Worm (Caenorhabditis elegans) whole organism, L4 larva: Measurements from ENCODE around the gene C16C8.5.

Experiments used
- D1046.2 ChIP-seq: fragments of 200-800 bp; sonication (Bioruptor generic); IDR thresholded peaks from 2 replicates; pipeline ENCODE4 v1.3.6; 2022; ENCODE audit warnings: missing genetic modification characterization, missing compliant biosample characterization
- F10B5.3 ChIP-seq: sonication (generic microtip); optimal IDR thresholded peaks from 2 replicates; lab custom pipeline; 2016; ENCODE audit warnings: mild to moderate bottlenecking, missing genetic modification characterization, missing compliant biosample characterization
- F26F4.8 ChIP-seq: fragments of 200-800 bp; sonication (Bioruptor generic); conservative IDR thresholded peaks from 2 replicates; pipeline ENCODE4 v1.3.6; 2022; ENCODE audit warnings: missing genetic modification characterization, missing compliant biosample characterization
- F37D6.2 ChIP-seq: sonication (generic microtip); optimal IDR thresholded peaks from 2 replicates; lab custom pipeline; 2016; ENCODE audit warnings: mild to moderate bottlenecking, missing genetic modification characterization, missing compliant biosample characterization
- F44E2.7 ChIP-seq: fragments of 200-800 bp; sonication (Bioruptor generic); IDR thresholded peaks from 2 replicates; pipeline ENCODE4 v2.1.2; 2022; ENCODE audit warnings: missing genetic modification characterization, missing compliant biosample characterization
- T20F7.1 ChIP-seq: fragments of 200-800 bp; sonication (Bioruptor generic); optimal IDR thresholded peaks from 2 replicates; lab custom pipeline; 2018; ENCODE audit warnings: mild to moderate bottlenecking, missing genetic modification characterization, missing compliant biosample characterization
- T26A8.4 ChIP-seq: fragments of 200-800 bp; sonication (Bioruptor generic); IDR thresholded peaks from 2 replicates; pipeline ENCODE4 v1.3.6; 2022; ENCODE audit warnings: missing genetic modification characterization, missing compliant biosample characterization
- Y48G9A.11 ChIP-seq: fragments of 200-800 bp; sonication (Bioruptor generic); IDR thresholded peaks from 2 replicates; pipeline ENCODE4 v1.3.6; 2022; ENCODE audit warnings: missing genetic modification reagents, missing genetic modification characterization, missing compliant biosample characterization
- ZK337.2 ChIP-seq: fragments of 200-800 bp; sonication (Bioruptor generic); IDR thresholded peaks from 2 replicates; pipeline ENCODE4 v1.3.6; 2022; ENCODE audit warnings: missing genetic modification reagents, missing genetic modification characterization, missing compliant biosample characterization
- ZK546.5 ChIP-seq, 2 experiments: sonication (generic microtip); optimal IDR thresholded peaks; 2 replicates each; lab custom pipeline; 2017; ENCODE audit warnings: missing biosample characterization in 2 of 2, missing genetic modification characterization in 2 of 2
- aha-1 ChIP-seq: fragments of 150-350 bp; peaks from one replicate; lab custom pipeline; 2014; ENCODE audit warnings: missing biosample characterization, missing genetic modification characterization
- attf-4 ChIP-seq: sonication (generic microtip); optimal IDR thresholded peaks from 3 replicates; lab custom pipeline; 2017; ENCODE audit warnings: missing biosample characterization, missing genetic modification characterization
- ceh-20 ChIP-seq: fragments of 200-800 bp; sonication (Bioruptor generic); IDR thresholded peaks from 2 replicates; pipeline ENCODE4 v1.3.6; 2022; ENCODE audit warnings: missing genetic modification reagents, missing genetic modification characterization, missing compliant biosample characterization
- ceh-28 ChIP-seq: fragments of 150-350 bp; optimal IDR thresholded peaks from 2 replicates; lab custom pipeline; 2014; ENCODE audit warnings: missing biosample characterization, missing genetic modification reagents, missing genetic modification characterization
- ceh-32 ChIP-seq: sonication (generic microtip); optimal IDR thresholded peaks from 2 replicates; lab custom pipeline; 2016; ENCODE audit warnings: mild to moderate bottlenecking, missing genetic modification characterization, missing compliant biosample characterization; ENCODE audit not compliant: poor library complexity
- ceh-44 ChIP-seq: fragments of 200-800 bp; sonication (Bioruptor generic); IDR thresholded peaks from 2 replicates; pipeline ENCODE4 v1.3.6; 2022; ENCODE audit warnings: missing genetic modification reagents, missing genetic modification characterization, missing compliant biosample characterization
- ces-1 ChIP-seq: fragments of 150-350 bp; sonication (generic microtip); optimal IDR thresholded peaks from 4 replicates; lab custom pipeline; 2014; ENCODE audit warnings: missing biosample characterization, missing genetic modification reagents, missing genetic modification characterization
- cey-2 ChIP-seq: sonication (generic microtip); optimal IDR thresholded peaks from 3 replicates; lab custom pipeline; 2017; ENCODE audit warnings: missing genetic modification characterization, mild to moderate bottlenecking, missing compliant biosample characterization, antibody characterized with exemption, borderline replicate concordance; ENCODE audit not compliant: insufficient read depth
- daf-16 ChIP-seq, 3 experiments: sonication (generic microtip); optimal IDR thresholded peaks; 2 replicates each; lab custom pipeline; 2016 to 2017; ENCODE audit warnings: missing genetic modification characterization in 3 of 3, missing genetic modification reagents in 3 of 3, mild to moderate bottlenecking in 2 of 3, missing compliant biosample characterization in 2 of 3, missing biosample characterization in 1 of 3, moderate library complexity in 1 of 3
- daf-8 ChIP-seq: fragments of 200-800 bp; sonication (Bioruptor generic); IDR thresholded peaks from 2 replicates; pipeline ENCODE4 v1.3.6; 2022; ENCODE audit warnings: missing genetic modification characterization, missing compliant biosample characterization
- dmd-6 ChIP-seq: fragments of 200-800 bp; sonication (Bioruptor generic); IDR thresholded peaks from 2 replicates; pipeline ENCODE4 v1.3.6; 2022; ENCODE audit warnings: missing genetic modification reagents, missing genetic modification characterization, missing compliant biosample characterization
- dmd-8 ChIP-seq: fragments of 200-800 bp; sonication (Bioruptor generic); IDR thresholded peaks from 2 replicates; pipeline ENCODE4 v1.3.6; 2022; ENCODE audit warnings: missing genetic modification characterization, missing compliant biosample characterization
- egl-43 ChIP-seq: fragments of 200-800 bp; sonication (Bioruptor generic); IDR thresholded peaks from 2 replicates; pipeline ENCODE4 v1.3.6; 2022; ENCODE audit warnings: missing genetic modification reagents, missing genetic modification characterization, missing compliant biosample characterization
- gei-8 ChIP-seq: fragments of 200-800 bp; sonication (Bioruptor generic); optimal IDR thresholded peaks from 2 replicates; lab custom pipeline; 2018; ENCODE audit warnings: mild to moderate bottlenecking, missing genetic modification characterization, missing compliant biosample characterization
- hif-1 ChIP-seq, 2 experiments: sonication (generic microtip); optimal IDR thresholded peaks; 2 replicates each; lab custom pipeline; 2016 to 2017; ENCODE audit warnings: missing compliant biosample characterization in 2 of 2, missing genetic modification characterization in 2 of 2, missing genetic modification reagents in 2 of 2, missing genotype in 2 of 2, mild to moderate bottlenecking in 1 of 2
- hlh-11 ChIP-seq: fragments of 200-800 bp; sonication (Bioruptor generic); optimal IDR thresholded peaks from 2 replicates; lab custom pipeline; 2018; ENCODE audit warnings: mild to moderate bottlenecking, missing genetic modification characterization, missing compliant biosample characterization
- hlh-30 ChIP-seq: sonication (generic microtip); optimal IDR thresholded peaks from 2 replicates; lab custom pipeline; 2017; ENCODE audit warnings: antibody characterized with exemption, mild to moderate bottlenecking, missing genetic modification characterization, missing compliant biosample characterization; ENCODE audit not compliant: insufficient read depth
- hmg-1.1 ChIP-seq: fragments of 200-800 bp; sonication (Bioruptor generic); IDR thresholded peaks from 2 replicates; pipeline ENCODE4 v1.3.6; 2022; ENCODE audit warnings: missing genetic modification reagents, missing genetic modification characterization, missing compliant biosample characterization
- lim-7 ChIP-seq: fragments of 200-800 bp; sonication (Bioruptor generic); IDR thresholded peaks from 2 replicates; pipeline ENCODE4 v1.3.6; 2022; ENCODE audit warnings: missing genetic modification characterization, missing compliant biosample characterization
- lin-13 ChIP-seq: fragments of 150-350 bp; optimal IDR thresholded peaks from 2 replicates; lab custom pipeline; 2014; ENCODE audit warnings: missing biosample characterization, missing genetic modification reagents, missing genetic modification characterization
- lin-39 ChIP-seq: fragments of 150-350 bp; optimal IDR thresholded peaks from 2 replicates; lab custom pipeline; 2014; ENCODE audit warnings: missing biosample characterization, missing genetic modification reagents, missing genetic modification characterization
- madf-9 ChIP-seq: fragments of 200-800 bp; sonication (Bioruptor generic); conservative IDR thresholded peaks from 2 replicates; pipeline ENCODE4 v1.3.6; 2022; ENCODE audit warnings: missing genetic modification reagents, missing genetic modification characterization, missing compliant biosample characterization
- mxl-2 ChIP-seq: fragments of 200-800 bp; sonication (Bioruptor generic); conservative IDR thresholded peaks from 2 replicates; pipeline ENCODE4 v1.3.6; 2022; ENCODE audit warnings: missing genetic modification reagents, missing genetic modification characterization, missing compliant biosample characterization
- mxl-3 ChIP-seq: fragments of 200-800 bp; sonication (Bioruptor generic); optimal IDR thresholded peaks from 2 replicates; lab custom pipeline; 2018; ENCODE audit warnings: mild to moderate bottlenecking, missing genetic modification characterization, missing compliant biosample characterization
- nhr-10 ChIP-seq: fragments of 150-350 bp; optimal IDR thresholded peaks from 2 replicates; lab custom pipeline; 2014; ENCODE audit warnings: missing biosample characterization, missing genetic modification characterization
- nhr-111 ChIP-seq: fragments of 200-800 bp; sonication (Bioruptor generic); optimal IDR thresholded peaks from 2 replicates; lab custom pipeline; 2018; ENCODE audit warnings: mild to moderate bottlenecking, missing genetic modification characterization, missing compliant biosample characterization
- nhr-237 ChIP-seq: sonication (generic microtip); optimal IDR thresholded peaks from 2 replicates; lab custom pipeline; 2017; ENCODE audit warnings: missing biosample characterization, missing genetic modification characterization
- nhr-28 ChIP-seq: fragments of 150-350 bp; optimal IDR thresholded peaks from 2 replicates; lab custom pipeline; 2014; ENCODE audit warnings: missing biosample characterization, missing genetic modification characterization
- nhr-77 ChIP-seq: fragments of 150-350 bp; optimal IDR thresholded peaks from 2 replicates; lab custom pipeline; 2014; ENCODE audit warnings: missing biosample characterization, missing genetic modification characterization
- rbr-2 ChIP-seq: sonication (generic microtip); optimal IDR thresholded peaks from 2 replicates; lab custom pipeline; 2016; ENCODE audit warnings: missing genotype, missing genetic modification characterization, missing compliant biosample characterization
- sdz-12 ChIP-seq: fragments of 200-800 bp; sonication (Bioruptor generic); optimal IDR thresholded peaks from 2 replicates; lab custom pipeline; 2018; ENCODE audit warnings: mild to moderate bottlenecking, missing genetic modification characterization, missing compliant biosample characterization
- set-16 ChIP-seq: fragments of 200-800 bp; sonication (Bioruptor generic); IDR thresholded peaks from 2 replicates; pipeline ENCODE4 v1.3.6; 2022; ENCODE audit warnings: missing genetic modification reagents, missing genetic modification characterization, missing compliant biosample characterization
- skn-1 ChIP-seq: fragments of 150-350 bp; optimal IDR thresholded peaks from 2 replicates; lab custom pipeline; 2014; ENCODE audit warnings: missing biosample characterization, missing genetic modification characterization
- spr-1 ChIP-seq: sonication (generic microtip); optimal IDR thresholded peaks from 2 replicates; lab custom pipeline; 2016; ENCODE audit warnings: mild to moderate bottlenecking, missing genetic modification characterization, missing compliant biosample characterization
- tra-1 ChIP-seq: fragments of 200-800 bp; sonication (Bioruptor generic); IDR thresholded peaks from 2 replicates; pipeline ENCODE4 v1.3.6; 2022; ENCODE audit warnings: missing genetic modification reagents, missing genetic modification characterization, missing compliant biosample characterization
- unc-62 ChIP-seq, 3 experiments: fragments of 150-350 bp in 1 of 3; sonication (generic microtip); optimal IDR thresholded peaks in 2 of 3; peaks in 1 of 3; 1 replicate in 1 of 3; 2 replicates in 2 of 3; lab custom pipeline; 2014 to 2017; ENCODE audit warnings: missing biosample characterization in 3 of 3, missing genetic modification characterization in 3 of 3, missing genetic modification reagents in 3 of 3, missing genotype in 1 of 3
- zag-1 ChIP-seq: fragments of 150-350 bp; optimal IDR thresholded peaks from 2 replicates; lab custom pipeline; 2014; ENCODE audit warnings: missing biosample characterization, missing genetic modification characterization
- zfp-3 ChIP-seq: fragments of 200-800 bp; sonication (Bioruptor generic); conservative IDR thresholded peaks from 2 replicates; pipeline ENCODE4 v1.3.6; 2022; ENCODE audit warnings: missing genetic modification reagents, missing genetic modification characterization, missing compliant biosample characterization
- zip-11 ChIP-seq: fragments of 200-800 bp; sonication (Bioruptor generic); IDR thresholded peaks from 2 replicates; pipeline ENCODE4 v1.3.6; 2022; ENCODE audit warnings: missing genetic modification characterization, missing compliant biosample characterization
- ztf-7 ChIP-seq: fragments of 150-350 bp; optimal IDR thresholded peaks from 2 replicates; lab custom pipeline; 2014; ENCODE audit warnings: missing biosample characterization, missing genetic modification characterization

Gene C16C8.5

ce11 chrII:3428158-3428704, 17.0 kb downstream of the C16C8.5 start:
- no peak for TF ChIP-seq T26A8.4 (GFP tag; lab: Robert Waterston, UW)
- TF ChIP-seq gei-8 (GFP tag; lab: Kevin White, UChicago): no peak
- no peak for TF ChIP-seq nhr-77 (tag; lab: Kevin White, UChicago)
- no peak for TF ChIP-seq T20F7.1
- TF ChIP-seq nhr-28 (tag; lab: Kevin White, UChicago): no peak
- no peak for TF ChIP-seq F44E2.7 (GFP tag; lab: Robert Waterston, UW)
- TF ChIP-seq set-16 (GFP tag; lab: Robert Waterston, UW): peak; percentile 82
- no peak for TF ChIP-seq cey-2
- TF ChIP-seq hlh-11 (tag; lab: Kevin White, UChicago): peak; percentile 1
- TF ChIP-seq mxl-2: no peak
- TF ChIP-seq Y48G9A.11 (GFP tag; lab: Robert Waterston, UW): no peak
- no peak for TF ChIP-seq lim-7 (GFP tag; lab: Robert Waterston, UW)
- no peak for TF ChIP-seq madf-9 (GFP tag; lab: Robert Waterston, UW)
- no peak for TF ChIP-seq F26F4.8 (GFP tag; lab: Robert Waterston, UW)
- no peak for TF ChIP-seq ceh-20 (GFP tag; lab: Robert Waterston, UW)
- TF ChIP-seq aha-1 (tag; lab: Kevin White, UChicago): peak; percentile 93
- no peak for TF ChIP-seq ZK337.2 (GFP tag; lab: Robert Waterston, UW)
- TF ChIP-seq dmd-8 (GFP tag; lab: Robert Waterston, UW): no peak
- TF ChIP-seq zip-11 (GFP tag; lab: Robert Waterston, UW): no peak
- TF ChIP-seq skn-1 (tag; lab: Kevin White, UChicago): no peak
- peak; percentile 69 for TF ChIP-seq hlh-30 (tag; lab: Kevin White, UChicago)
- no peak for TF ChIP-seq dmd-6 (GFP tag; lab: Robert Waterston, UW)
- no peak for TF ChIP-seq lin-39 (tag; lab: Kevin White, UChicago)
- no peak for TF ChIP-seq ceh-28 (tag; lab: Kevin White, UChicago)
- TF ChIP-seq unc-62 (GFP tag; optimal IDR thresholded peaks at IDR 0.05 in 1 of 2; lab: Kevin White, UChicago): no peak
- no peak for TF ChIP-seq unc-62 (tag; optimal IDR thresholded peaks at IDR 0.05; lab: Kevin White, UChicago)
- TF ChIP-seq ces-1 (GFP tag; lab: Kevin White, UChicago): no peak
- no peak for TF ChIP-seq attf-4 (tag; lab: Kevin White, UChicago)
- no peak for TF ChIP-seq ceh-44
- TF ChIP-seq ZK546.5 (tag; optimal IDR thresholded peaks at IDR 0.05; lab: Kevin White, UChicago): no peak
- 0 out of 2 replicates have a peak, but pooled peaks have one; percentile 20 for TF ChIP-seq egl-43 (GFP tag; lab: Robert Waterston, UW)
- no peak for TF ChIP-seq sdz-12
- peak; percentile 71 for TF ChIP-seq hmg-1.1 (GFP tag; lab: Robert Waterston, UW)
- no peak for TF ChIP-seq daf-8
- TF ChIP-seq ceh-32 (tag; lab: Kevin White, UChicago): no peak
- TF ChIP-seq mxl-3 (GFP tag; lab: Kevin White, UChicago): no peak
- TF ChIP-seq F10B5.3: no peak
- no peak for TF ChIP-seq daf-16 (GFP tag; optimal IDR thresholded peaks at IDR 0.05; lab: Kevin White, UChicago)
- no peak for TF ChIP-seq daf-16 (tag; optimal IDR thresholded peaks at IDR 0.05; lab: Kevin White, UChicago)
- no peak for TF ChIP-seq tra-1 (GFP tag; lab: Robert Waterston, UW)
- TF ChIP-seq lin-13 (GFP tag; lab: Kevin White, UChicago): no peak
- no peak for TF ChIP-seq nhr-111 (GFP tag; lab: Kevin White, UChicago)
- peak in 1 of 2 experiments; percentile 18 for TF ChIP-seq hif-1 (tag; optimal IDR thresholded peaks at IDR 0.05; lab: Kevin White, UChicago)
- TF ChIP-seq nhr-10: no peak
- no peak for TF ChIP-seq zfp-3 (GFP tag; lab: Robert Waterston, UW)
- no peak for TF ChIP-seq F37D6.2 (tag; lab: Kevin White, UChicago)
- no peak for TF ChIP-seq ztf-7 (tag; lab: Kevin White, UChicago)
- peak; percentile 41 for TF ChIP-seq rbr-2 (tag; lab: Kevin White, UChicago)
- TF ChIP-seq zag-1 (tag; lab: Kevin White, UChicago): no peak
- TF ChIP-seq spr-1 (tag; lab: Kevin White, UChicago): no peak
- no peak for TF ChIP-seq D1046.2 (GFP tag; lab: Robert Waterston, UW)
- no peak for TF ChIP-seq nhr-237 (tag; lab: Kevin White, UChicago)
